Fruit fly (Drosophila melanogaster) whole organism, pupa: ENCODE measurements around the gene Cyp318a1.

Experiments used
- CG10348 ChIP-seq: fragments of 200-800 bp; sonication (Bioruptor generic); IDR thresholded peaks from 2 replicates; pipeline ENCODE4 v1.3.6; 2022; ENCODE audit warnings: missing biosample characterization, missing genetic modification characterization
- CG34367 ChIP-seq: fragments of 200-800 bp; sonication (Bioruptor generic); optimal IDR thresholded peaks from 2 replicates; lab custom pipeline; 2018; ENCODE audit warnings: missing biosample characterization, mild to moderate bottlenecking, missing genetic modification characterization
- Pif1A ChIP-seq: fragments of 200-800 bp; sonication (Bioruptor generic); optimal IDR thresholded peaks from 3 replicates; lab custom pipeline; 2016; ENCODE audit warnings: missing biosample characterization, missing genetic modification characterization

dm6 chrX:12072718-12073117, 40.3 kb downstream of the Cyp318a1 start, which contains the start of gene moon:
- TF ChIP-seq CG10348 (GFP tag; lab: Robert Waterston, UW), result no peak
- no peak for TF ChIP-seq Pif1A (GFP tag; lab: Kevin White, UChicago)
- no peak for TF ChIP-seq CG34367 (tag; lab: Kevin White, UChicago)
